Worm (Caenorhabditis elegans) whole organism, mixed stage, embryonic: ENCODE measurements around the gene Y38E10A.9.

Experiments
- M03D4.4 ChIP-seq: sonication (generic microtip); optimal IDR thresholded peaks from 2 replicates; lab custom pipeline; 2017; ENCODE audit warnings: mild to moderate bottlenecking, missing genetic modification characterization, missing compliant biosample characterization
- bed-3 ChIP-seq: fragments of 200-800 bp; sonication (Bioruptor generic); optimal IDR thresholded peaks from 3 replicates; lab custom pipeline; 2018; ENCODE audit warnings: mild to moderate bottlenecking, missing genetic modification characterization, moderate library complexity, missing compliant biosample characterization
- blmp-1 ChIP-seq: fragments of 150-350 bp; optimal IDR thresholded peaks from 2 replicates; lab custom pipeline; 2014; ENCODE audit warnings: missing biosample characterization, missing genetic modification characterization
- ceh-39 ChIP-seq: fragments of 150-350 bp; optimal IDR thresholded peaks from 2 replicates; lab custom pipeline; 2014; ENCODE audit warnings: missing biosample characterization, missing genetic modification characterization
- ceh-43 ChIP-seq: fragments of 200-800 bp; sonication (Bioruptor generic); optimal IDR thresholded peaks from 2 replicates; lab custom pipeline; 2018; ENCODE audit warnings: mild to moderate bottlenecking, missing genetic modification characterization, moderate library complexity, missing compliant biosample characterization
- ceh-83 ChIP-seq: fragments of 200-800 bp; sonication (Bioruptor generic); optimal IDR thresholded peaks from 2 replicates; lab custom pipeline; 2018; ENCODE audit warnings: mild to moderate bottlenecking, missing genetic modification characterization, missing compliant biosample characterization
- ces-1 ChIP-seq: fragments of 150-350 bp; optimal IDR thresholded peaks from 2 replicates; lab custom pipeline; 2014; ENCODE audit warnings: missing biosample characterization, missing genetic modification reagents, missing genetic modification characterization
- drap-1 ChIP-seq: fragments of 200-800 bp; sonication (Bioruptor generic); optimal IDR thresholded peaks from 3 replicates; lab custom pipeline; 2018; ENCODE audit warnings: mild to moderate bottlenecking, missing genetic modification characterization, missing compliant biosample characterization
- elt-1 ChIP-seq: sonication (generic microtip); optimal IDR thresholded peaks from 2 replicates; lab custom pipeline; 2017; ENCODE audit warnings: missing genetic modification characterization, mild to moderate bottlenecking, missing compliant biosample characterization, antibody characterized with exemption, moderate library complexity, borderline replicate concordance; ENCODE audit not compliant: insufficient read depth
- elt-3 ChIP-seq: fragments of 150-350 bp; optimal IDR thresholded peaks from 2 replicates; lab custom pipeline; 2014; ENCODE audit warnings: missing biosample characterization, missing genetic modification characterization
- ham-2 ChIP-seq: fragments of 200-800 bp; sonication (Bioruptor generic); optimal IDR thresholded peaks from 2 replicates; lab custom pipeline; 2018; ENCODE audit warnings: mild to moderate bottlenecking, missing genetic modification characterization, missing compliant biosample characterization
- hlh-1 ChIP-seq: fragments of 150-350 bp; optimal IDR thresholded peaks from 2 replicates; lab custom pipeline; 2014; ENCODE audit warnings: missing biosample characterization, missing genetic modification reagents, missing genetic modification characterization
- lin-13 ChIP-seq: fragments of 150-350 bp; optimal IDR thresholded peaks from 2 replicates; lab custom pipeline; 2014; ENCODE audit warnings: missing biosample characterization, missing genetic modification characterization
- lin-32 ChIP-seq: fragments of 200-800 bp; sonication (Bioruptor generic); optimal IDR thresholded peaks from 2 replicates; lab custom pipeline; 2018; ENCODE audit warnings: mild to moderate bottlenecking, missing genetic modification characterization, missing compliant biosample characterization
- lsy-2 ChIP-seq: fragments of 150-350 bp; optimal IDR thresholded peaks from 2 replicates; lab custom pipeline; 2014; ENCODE audit warnings: missing biosample characterization, missing genetic modification characterization
- mab-5 ChIP-seq: fragments of 150-350 bp; optimal IDR thresholded peaks from 2 replicates; lab custom pipeline; 2014; ENCODE audit warnings: missing biosample characterization, missing genetic modification characterization
- mls-2 ChIP-seq: sonication (generic microtip); optimal IDR thresholded peaks from 2 replicates; lab custom pipeline; 2016; ENCODE audit warnings: mild to moderate bottlenecking, missing genetic modification characterization, moderate library complexity, missing compliant biosample characterization
- nhr-12 ChIP-seq: fragments of 150-350 bp; optimal IDR thresholded peaks from 2 replicates; lab custom pipeline; 2014; ENCODE audit warnings: missing biosample characterization, missing genetic modification characterization
- nhr-2 ChIP-seq: fragments of 150-350 bp; optimal IDR thresholded peaks from 2 replicates; lab custom pipeline; 2014; ENCODE audit warnings: missing biosample characterization, missing genetic modification characterization
- nhr-237 ChIP-seq: fragments of 150-350 bp; optimal IDR thresholded peaks from 2 replicates; lab custom pipeline; 2014; ENCODE audit warnings: missing biosample characterization, missing genetic modification characterization
- nhr-28 ChIP-seq: fragments of 150-350 bp; optimal IDR thresholded peaks from 2 replicates; lab custom pipeline; 2014; ENCODE audit warnings: missing biosample characterization, missing genetic modification characterization
- pha-4 ChIP-seq: fragments of 150-350 bp; optimal IDR thresholded peaks from 2 replicates; lab custom pipeline; 2018; ENCODE audit warnings: missing biosample characterization, missing genetic modification reagents, missing genetic modification characterization
- snpc-4 ChIP-seq: fragments of 150-350 bp; optimal IDR thresholded peaks from 2 replicates; lab custom pipeline; 2014; ENCODE audit warnings: missing biosample characterization, missing genetic modification characterization
- sptf-1 ChIP-seq: sonication (generic microtip); optimal IDR thresholded peaks from 2 replicates; lab custom pipeline; 2017; ENCODE audit warnings: mild to moderate bottlenecking, missing genetic modification characterization, moderate library complexity, missing compliant biosample characterization
- tbx-8 ChIP-seq: fragments of 200-800 bp; sonication (Bioruptor generic); optimal IDR thresholded peaks from 2 replicates; lab custom pipeline; 2018; ENCODE audit warnings: mild to moderate bottlenecking, missing genetic modification characterization, moderate library complexity, missing compliant biosample characterization
- unc-120 ChIP-seq: sonication (generic microtip); optimal IDR thresholded peaks from 2 replicates; lab custom pipeline; 2017; ENCODE audit warnings: missing genetic modification characterization, missing compliant biosample characterization; ENCODE audit not compliant: poor library complexity, severe bottlenecking
- unc-39 ChIP-seq: fragments of 150-350 bp; optimal IDR thresholded peaks from 2 replicates; lab custom pipeline; 2014; ENCODE audit warnings: missing biosample characterization, missing genetic modification characterization
- zip-8 ChIP-seq: fragments of 150-350 bp; optimal IDR thresholded peaks from 2 replicates; lab custom pipeline; 2014; ENCODE audit warnings: missing biosample characterization, missing genetic modification characterization
- ztf-11 ChIP-seq: fragments of 150-350 bp; optimal IDR thresholded peaks from 2 replicates; lab custom pipeline; 2014; ENCODE audit warnings: missing biosample characterization, missing genetic modification characterization

The Y38E10A.9 gene

ce11 chrII:12608653-12609052 lies at the start of gene Y38E10A.9:
Gene Y38E10A.9, plus strand, starts transcription at chrII:12608953.
- TF ChIP-seq mab-5 (tag; lab: Kevin White, UChicago) = no peak
- no peak for TF ChIP-seq ceh-43 (GFP tag; lab: Kevin White, UChicago)
- TF ChIP-seq nhr-237 (tag; lab: Kevin White, UChicago) = no peak
- no peak for TF ChIP-seq mls-2
- TF ChIP-seq M03D4.4 = no peak
- TF ChIP-seq elt-3 (tag; lab: Kevin White, UChicago) = no peak
- TF ChIP-seq lin-13 (tag; lab: Kevin White, UChicago) = no peak
- no peak for TF ChIP-seq zip-8 (tag; lab: Kevin White, UChicago)
- TF ChIP-seq pha-4 (tag; lab: Kevin White, UChicago) = no peak
- TF ChIP-seq blmp-1 (tag; lab: Kevin White, UChicago) = no peak
- TF ChIP-seq, all 35 proteins: peak for 0

- TF ChIP-seq ceh-43 (GFP tag; lab: Kevin White, UChicago) (no peak), zip-8 (tag; lab: Kevin White, UChicago) (no peak), pha-4 (tag; lab: Kevin White, UChicago) (no peak), nhr-2 (no peak), ceh-83 (GFP tag; lab: Kevin White, UChicago) (no peak), nhr-12 (no peak), tbx-8 (GFP tag; lab: Kevin White, UChicago) (no peak), snpc-4 (tag; lab: Kevin White, UChicago) (no peak), lin-32 (GFP tag; lab: Kevin White, UChicago) (no peak), unc-120 (no peak), M03D4.4 (no peak), sptf-1 (tag; lab: Kevin White, UChicago) (no peak), ztf-11 (tag; lab: Kevin White, UChicago) (no peak)
Measured at ce11 chrII:12560210-12560609, 48.5 kb upstream of the Y38E10A.9 start, which contains the start of gene F49C5.12. Gene F49C5.12, minus strand, starts transcription at chrII:12560310.

ce11 chrII:12565851-12566250 lies 42.9 kb upstream of the Y38E10A.9 start, which contains the start of gene F49C5.7:
Gene F49C5.7, plus strand, starts transcription at chrII:12566151.
- TF ChIP-seq drap-1 (GFP tag; lab: Kevin White, UChicago) (no peak), nhr-237 (tag; lab: Kevin White, UChicago) (no peak), nhr-28 (tag; lab: Kevin White, UChicago) (no peak), elt-3 (tag; lab: Kevin White, UChicago) (no peak), snpc-4 (tag; lab: Kevin White, UChicago) (no peak), sptf-1 (tag; lab: Kevin White, UChicago) (no peak), ceh-39 (tag; lab: Kevin White, UChicago) (no peak)

ce11 chrII:12570523-12570922 lies 38.2 kb upstream of the Y38E10A.9 start, which contains the start of gene Y38E10A.1:
Gene Y38E10A.1, minus strand, starts transcription at chrII:12570623.
- TF ChIP-seq elt-3 (tag; lab: Kevin White, UChicago) (no peak), sptf-1 (tag; lab: Kevin White, UChicago) (no peak), M03D4.4 (no peak), blmp-1 (tag; lab: Kevin White, UChicago) (no peak), mls-2 (no peak), nhr-12 (no peak), drap-1 (GFP tag; lab: Kevin White, UChicago) (no peak), lin-32 (GFP tag; lab: Kevin White, UChicago) (no peak), mab-5 (tag; lab: Kevin White, UChicago) (no peak), snpc-4 (tag; lab: Kevin White, UChicago) (no peak), ceh-83 (GFP tag; lab: Kevin White, UChicago) (no peak), unc-39 (tag; lab: Kevin White, UChicago) (no peak)

- TF ChIP-seq zip-8 (tag; lab: Kevin White, UChicago) = no peak
- no peak for TF ChIP-seq ces-1 (GFP tag; lab: Kevin White, UChicago)
- TF ChIP-seq lsy-2 (tag; lab: Kevin White, UChicago) = no peak
- TF ChIP-seq bed-3 (GFP tag; lab: Kevin White, UChicago) = no peak
- TF ChIP-seq mls-2 = no peak
- no peak for TF ChIP-seq ceh-39 (tag; lab: Kevin White, UChicago)
- no peak for TF ChIP-seq unc-39 (tag; lab: Kevin White, UChicago)
- no peak for TF ChIP-seq nhr-28 (tag; lab: Kevin White, UChicago)
- TF ChIP-seq elt-1 (tag; lab: Kevin White, UChicago) = no peak
- no peak for TF ChIP-seq blmp-1 (tag; lab: Kevin White, UChicago)
- no peak for TF ChIP-seq ham-2 (GFP tag; lab: Kevin White, UChicago)
- TF ChIP-seq M03D4.4 = no peak
- TF ChIP-seq ceh-43 (GFP tag; lab: Kevin White, UChicago) = no peak
- no peak for TF ChIP-seq hlh-1 (tag; lab: Kevin White, UChicago)
- TF ChIP-seq nhr-2 = no peak
- TF ChIP-seq lin-13 (tag; lab: Kevin White, UChicago) = no peak
- TF ChIP-seq, all 35 proteins: peak for 0
Measured at ce11 chrII:12572760-12573159, 36.0 kb upstream of the Y38E10A.9 start, which contains the start of gene Y38E10A.35. Gene Y38E10A.35, minus strand, starts transcription at chrII:12572860.
